Fruit fly (Drosophila melanogaster) whole organism, adult: ENCODE data around the gene Dph3.

Source experiments
- CG11617 ChIP-seq: fragments of 200-800 bp; sonication (Bioruptor generic); optimal IDR thresholded peaks from 2 replicates; lab custom pipeline; 2017; ENCODE audit warnings: mild to moderate bottlenecking, missing biosample characterization, missing genetic modification reagents, missing genetic modification characterization
- CG12768 ChIP-seq: fragments of 200-800 bp; sonication (Bioruptor generic); optimal IDR thresholded peaks from 2 replicates; lab custom pipeline; 2017; ENCODE audit warnings: missing biosample characterization, missing genetic modification characterization, mild to moderate bottlenecking, moderate library complexity, missing genetic modification reagents
- CG14711 ChIP-seq: fragments of 200-800 bp; sonication (Bioruptor generic); optimal IDR thresholded peaks from 2 replicates; lab custom pipeline; 2018; ENCODE audit warnings: missing biosample characterization, mild to moderate bottlenecking, missing genetic modification characterization, moderate library complexity
- CG33017 ChIP-seq: fragments of 200-800 bp; sonication (Bioruptor generic); optimal IDR thresholded peaks from 2 replicates; lab custom pipeline; 2018; ENCODE audit warnings: missing biosample characterization, mild to moderate bottlenecking, missing genetic modification characterization, moderate library complexity
- Clk ChIP-seq: fragments of 200-800 bp; sonication (Bioruptor generic); optimal IDR thresholded peaks from 2 replicates; lab custom pipeline; 2017; ENCODE audit warnings: missing biosample characterization, missing genetic modification characterization
- bab1 ChIP-seq: fragments of 200-800 bp; sonication (Bioruptor generic); optimal IDR thresholded peaks from 3 replicates; lab custom pipeline; 2019; ENCODE audit warnings: missing biosample characterization, mild to moderate bottlenecking, missing genetic modification characterization, moderate library complexity
- cic ChIP-seq: fragments of 200-800 bp; sonication (Bioruptor generic); optimal IDR thresholded peaks from 2 replicates; lab custom pipeline; 2017; ENCODE audit warnings: missing biosample characterization, mild to moderate bottlenecking, missing genetic modification characterization, moderate library complexity
- cnc ChIP-seq, 2 experiments: fragments of >200 bp; optimal IDR thresholded peaks; 2 replicates each; lab custom pipeline; 2017
- kay ChIP-seq: fragments of 200-800 bp; sonication (Bioruptor generic); peaks from one replicate; lab custom pipeline; 2016; ENCODE audit warnings: missing biosample characterization, missing genetic modification characterization, borderline replicate concordance
- ovo ChIP-seq: fragments of 200-800 bp; sonication (Bioruptor generic); optimal IDR thresholded peaks from 2 replicates; lab custom pipeline; 2016; ENCODE audit warnings: missing biosample characterization, missing genetic modification characterization
- tj ChIP-seq: fragments of 200-800 bp; sonication (Bioruptor generic); optimal IDR thresholded peaks from 3 replicates; lab custom pipeline; 2017; ENCODE audit warnings: missing biosample characterization, mild to moderate bottlenecking, missing genetic modification characterization, moderate library complexity
- toe ChIP-seq: fragments of 200-800 bp; sonication (Bioruptor generic); optimal IDR thresholded peaks from 2 replicates; lab custom pipeline; 2016; ENCODE audit warnings: missing biosample characterization, missing genetic modification characterization

DNA sequence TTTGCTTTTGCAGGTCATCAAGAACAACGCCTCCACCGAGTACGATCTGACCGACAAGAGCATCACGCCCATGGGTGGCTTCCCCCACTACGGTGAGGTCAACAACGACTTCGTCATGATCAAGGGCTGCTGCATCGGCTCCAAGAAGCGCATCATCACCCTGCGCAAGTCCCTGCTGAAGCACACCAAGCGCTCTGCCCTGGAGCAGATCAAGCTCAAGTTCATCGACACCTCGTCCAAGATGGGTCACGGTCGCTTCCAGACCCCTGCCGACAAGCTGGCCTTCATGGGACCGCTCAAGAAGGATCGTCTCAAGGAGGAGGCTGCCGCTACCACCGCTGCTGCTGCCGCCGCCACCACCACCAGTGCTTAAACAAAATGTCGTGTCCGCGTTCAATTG lies 7.2 kb upstream of the Dph3 start:
- TF ChIP-seq CG14711 (tag; lab: Kevin White, UChicago) (no peak), CG11617 (no peak), CG12768 (no peak), cnc (optimal IDR thresholded peaks at IDR 0.05; lab: Kevin White, UChicago) (no peak), Clk (no peak), CG33017 (tag; lab: Kevin White, UChicago) (no peak), tj (GFP tag; lab: Kevin White, UChicago) (no peak), cic (GFP tag; lab: Kevin White, UChicago) (no peak), ovo (GFP tag; lab: Kevin White, UChicago) (no peak), kay (GFP tag; lab: Kevin White, UChicago) (no peak), bab1 (GFP tag; lab: Kevin White, UChicago) (no peak), toe (GFP tag; lab: Kevin White, UChicago) (no peak)
